Fruit fly (Drosophila melanogaster): ENCODE data around the gene spd-2.
"Not testable (repeated sequence)": the region's sequence is repeated elsewhere in the genome, so short reads cannot be mapped to it uniquely, and the experiment has no call there.

spd-2 gene

dm6 chr3L:16584074-16584578, 10.7 kb downstream of the spd-2 start, which contains the start of gene UQCR-C2:
Gene UQCR-C2, plus strand, starts transcription at chr3L:16584124.
- TF ChIP-seq CG10348 (GFP tag; IDR thresholded peaks at IDR 0.05) (no peak), rn (GFP tag; IDR thresholded peaks at IDR 0.05) (no peak), CG34367 (tag; optimal IDR thresholded peaks at IDR 0.05) (no peak), CG8301 (tag; optimal IDR thresholded peaks at IDR 0.05) (no peak), EcR (GFP tag; optimal IDR thresholded peaks at IDR 0.05) (no peak), CG12605 (GFP tag; IDR thresholded peaks at IDR 0.05) (no peak), Ets98B (GFP tag; IDR thresholded peaks at IDR 0.05) (no peak), fd96Ca (GFP tag; IDR thresholded peaks at IDR 0.05) (no peak), CG4496 (GFP tag; IDR thresholded peaks at IDR 0.05) (peak; percentile 51; the same call in 1 of the 3 replicates)

- TF ChIP-seq CG15710 (tag; optimal IDR thresholded peaks at IDR 0.05) (peak; percentile 24), CG17806 (tag; optimal IDR thresholded peaks at IDR 0.05) (no peak), CG32121 (GFP tag; IDR thresholded peaks at IDR 0.05) (0 out of 2 replicates have a peak, but pooled peaks have one; percentile 20), Ets98B (GFP tag; IDR thresholded peaks at IDR 0.05) (peak; percentile 32; the same call in 1 of the 2 replicates), CG8159 (tag; optimal IDR thresholded peaks at IDR 0.05) (no peak), EcR (GFP tag; optimal IDR thresholded peaks at IDR 0.05) (no peak), CG14655 (GFP tag; optimal IDR thresholded peaks at IDR 0.05) (no peak), D1 (tag; optimal IDR thresholded peaks at IDR 0.05) (no peak), CG4496 (GFP tag; IDR thresholded peaks at IDR 0.05) (no peak), Snoo (tag; optimal IDR thresholded peaks at IDR 0.05) (peak; percentile 12)
Measured at dm6 chr3L:16582678-16583315, 12.0 kb downstream of the spd-2 start, which contains the start of gene Rpn12. Gene Rpn12, plus strand, starts transcription at chr3L:16583028.

- peak; percentile 17; the same call in 1 of the 2 replicates for TF ChIP-seq Ets98B (GFP tag; IDR thresholded peaks at IDR 0.05)
- TF ChIP-seq Snoo (tag; optimal IDR thresholded peaks at IDR 0.05), result peak; percentile 33
- TF ChIP-seq CG9948 (tag; optimal IDR thresholded peaks at IDR 0.05), result peak; percentile 2
- peak; percentile 36 for TF ChIP-seq CG15710 (tag; optimal IDR thresholded peaks at IDR 0.05)
- no peak for TF ChIP-seq CG8159 (tag; optimal IDR thresholded peaks at IDR 0.05)
- no peak for TF ChIP-seq CG12605 (GFP tag; IDR thresholded peaks at IDR 0.05)
- peak; percentile 41 for TF ChIP-seq CG8301 (tag; optimal IDR thresholded peaks at IDR 0.05)
- peak; percentile 17 for TF ChIP-seq CG34367 (tag; optimal IDR thresholded peaks at IDR 0.05)
Measured at dm6 chr3L:16581201-16581705, 13.6 kb downstream of the spd-2 start, which contains the start of gene Smn. Gene Smn, minus strand, starts transcription at chr3L:16581547.

dm6 chr3L:16580049-16580448, 14.8 kb downstream of the spd-2 start, which contains the start of gene nxf2:
Gene nxf2, minus strand, starts transcription at chr3L:16580306.
- TF ChIP-seq CG10348 (GFP tag; IDR thresholded peaks at IDR 0.05), result no peak
- no peak for TF ChIP-seq EcR (GFP tag; optimal IDR thresholded peaks at IDR 0.05)
- no peak for TF ChIP-seq CG15710 (tag; optimal IDR thresholded peaks at IDR 0.05)
- TF ChIP-seq rn (GFP tag; IDR thresholded peaks at IDR 0.05), result no peak
- TF ChIP-seq CG13204 (GFP tag; optimal IDR thresholded peaks at IDR 0.05), result no peak
- no peak for TF ChIP-seq CG8159 (tag; optimal IDR thresholded peaks at IDR 0.05)
- TF ChIP-seq Snoo (tag; optimal IDR thresholded peaks at IDR 0.05), result no peak
- no peak for TF ChIP-seq CG4496 (GFP tag; IDR thresholded peaks at IDR 0.05)
- no peak for TF ChIP-seq CG12605 (GFP tag; IDR thresholded peaks at IDR 0.05)
- TF ChIP-seq CG34367 (tag; optimal IDR thresholded peaks at IDR 0.05), result no peak

dm6 chr3L:16574307-16574946, 20.4 kb downstream of the spd-2 start, which contains the start of gene mbf1:
Gene mbf1, plus strand, starts transcription at chr3L:16574436.
- TF ChIP-seq CG12605 (GFP tag; IDR thresholded peaks at IDR 0.05), result no peak
- TF ChIP-seq D1 (tag; optimal IDR thresholded peaks at IDR 0.05), result no peak
- no peak for TF ChIP-seq CG4496 (GFP tag; IDR thresholded peaks at IDR 0.05)
- TF ChIP-seq CG8301 (tag; optimal IDR thresholded peaks at IDR 0.05), result no peak
- TF ChIP-seq CG8159 (tag; optimal IDR thresholded peaks at IDR 0.05), result no peak
- TF ChIP-seq gl (tag; optimal IDR thresholded peaks at IDR 0.05), result no peak
- no peak for TF ChIP-seq Snoo (tag; optimal IDR thresholded peaks at IDR 0.05)
- no peak for TF ChIP-seq CG15710 (tag; optimal IDR thresholded peaks at IDR 0.05)
- no peak for TF ChIP-seq CG34367 (tag; optimal IDR thresholded peaks at IDR 0.05)
- no peak for TF ChIP-seq fd96Ca (GFP tag; IDR thresholded peaks at IDR 0.05)

- not testable (repeated sequence) for TF ChIP-seq CG4496 (GFP tag; IDR thresholded peaks at IDR 0.05); CG8159 (tag; optimal IDR thresholded peaks at IDR 0.05); EcR (GFP tag; optimal IDR thresholded peaks at IDR 0.05)
Measured at dm6 chr3L:16573234-16573633, 21.6 kb downstream of the spd-2 start, which contains the start of gene Mipp1. Gene Mipp1, minus strand, starts transcription at chr3L:16573334.

dm6 chr3L:16572208-16572607, 22.6 kb downstream of the spd-2 start:
- 0 out of 2 replicates have a peak, but pooled peaks have one; percentile 17 for TF ChIP-seq CG32121 (GFP tag; IDR thresholded peaks at IDR 0.05)
- TF ChIP-seq Ets98B (GFP tag; IDR thresholded peaks at IDR 0.05), result peak; percentile 41; the same call in 1 of the 2 replicates
- TF ChIP-seq Pif1A (GFP tag; optimal IDR thresholded peaks at IDR 0.05), result no peak

Measured in whole organism, pupa.